Worm (Caenorhabditis elegans): ENCODE data around the gene fem-2.
A peak's percentile ranks its signal among the peaks of the same experiment; 100 is the strongest.

- TF ChIP-seq jun-1 (tag; optimal IDR thresholded peaks at IDR 0.05) (peak; percentile 54), egl-27 (tag; optimal IDR thresholded peaks at IDR 0.05) (no peak), R02D3.7 (tag; optimal IDR thresholded peaks at IDR 0.05) (no peak), elt-1 (tag; optimal IDR thresholded peaks at IDR 0.05) (no peak), zag-1 (tag; optimal IDR thresholded peaks at IDR 0.05) (no peak), nhr-237 (tag; optimal IDR thresholded peaks at IDR 0.05) (no peak), ztf-4 (tag; optimal IDR thresholded peaks at IDR 0.05) (no peak)
Observed at ce11 chrIII:651587-651986, 17.2 kb upstream of the fem-2 start.
